Fruit fly (Drosophila melanogaster) whole organism, embryonic: Measurements from ENCODE around the gene CG10750.

Source experiments
- Abd-B ChIP-seq: fragments of 200-800 bp; sonication (Bioruptor generic); optimal IDR thresholded peaks from 2 replicates; lab custom pipeline; 2018; ENCODE audit warnings: missing biosample characterization, mild to moderate bottlenecking, missing genetic modification characterization, moderate library complexity
- CG10565 ChIP-seq: fragments of 200-800 bp; sonication (Bioruptor generic); optimal IDR thresholded peaks from 3 replicates; lab custom pipeline; 2016; ENCODE audit warnings: missing biosample characterization, mild to moderate bottlenecking, missing genetic modification characterization
- CG9817 ChIP-seq: fragments of 200-800 bp; sonication (Bioruptor generic); optimal IDR thresholded peaks from 2 replicates; lab custom pipeline; 2018; ENCODE audit warnings: missing biosample characterization, mild to moderate bottlenecking, missing genetic modification characterization, moderate library complexity
- Ets65A ChIP-seq: fragments of 200-800 bp; sonication (Bioruptor generic); peaks from one replicate; lab custom pipeline; 2016; ENCODE audit warnings: missing biosample characterization, missing genetic modification characterization
- MBD-R2 ChIP-seq: fragments of 200-800 bp; sonication (Bioruptor generic); IDR thresholded peaks from 2 replicates; pipeline ENCODE4 v1.3.6; 2022; ENCODE audit warnings: missing biosample characterization, missing genetic modification characterization
- bab2 ChIP-seq: fragments of 200-800 bp; sonication (Bioruptor generic); optimal IDR thresholded peaks from 2 replicates; lab custom pipeline; 2016; ENCODE audit warnings: missing biosample characterization, missing genetic modification characterization
- slp2 ChIP-seq: fragments of 200-800 bp; sonication (Bioruptor generic); optimal IDR thresholded peaks from 2 replicates; lab custom pipeline; 2016; ENCODE audit warnings: missing biosample characterization, missing genetic modification characterization

DNA sequence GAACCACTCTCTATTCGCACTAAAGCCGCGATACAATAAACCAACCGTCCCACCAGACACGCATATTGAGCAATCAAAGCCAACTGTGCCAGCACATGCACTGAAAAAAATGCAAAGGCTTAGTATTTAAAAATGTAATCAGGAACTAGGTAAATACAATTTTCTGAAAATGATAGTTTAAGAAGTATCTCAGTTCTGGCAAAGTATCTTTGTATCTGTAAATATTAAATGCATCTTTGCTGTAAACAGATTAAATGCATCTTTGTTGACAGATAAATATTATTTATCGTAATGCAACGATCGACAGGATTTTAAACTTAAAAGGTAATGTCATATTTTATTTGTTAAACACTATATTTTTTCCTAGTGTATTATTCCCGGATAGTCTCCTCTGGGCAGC, 17.7 kb downstream of the CG10750 start:
- TF ChIP-seq Ets65A (GFP tag; lab: Kevin White, UChicago), result no peak
- TF ChIP-seq slp2 (GFP tag; lab: Kevin White, UChicago), result no peak
- TF ChIP-seq Abd-B (GFP tag; lab: Kevin White, UChicago), result no peak
- no peak for TF ChIP-seq MBD-R2 (GFP tag; lab: Robert Waterston, UW)
- TF ChIP-seq CG10565, result no peak
- TF ChIP-seq bab2, result no peak
- no peak for TF ChIP-seq CG9817 (tag; lab: Kevin White, UChicago)
